Worm (Caenorhabditis elegans): Measurements from ENCODE around the gene K09H11.11.

The K09H11.11 gene

DNA sequence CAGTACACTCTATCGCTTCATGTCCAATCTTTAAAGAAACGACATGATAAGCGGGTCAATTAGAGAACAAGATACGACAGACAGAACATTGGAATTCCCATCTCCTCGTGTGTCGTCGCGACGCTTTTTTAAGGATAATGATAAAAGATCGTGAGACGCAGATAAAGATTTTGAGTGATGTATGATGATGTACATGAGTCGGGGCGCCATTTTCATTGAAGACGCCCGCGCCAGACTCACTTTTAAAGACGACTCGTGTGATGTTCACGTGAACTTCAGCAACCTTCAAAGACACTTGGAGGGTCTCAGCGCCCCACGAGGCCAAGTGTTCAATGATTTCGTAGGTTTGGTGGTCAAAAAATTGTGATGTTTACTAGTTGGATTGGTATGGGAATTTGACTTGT, 13.2 kb upstream of the K09H11.11 start:
- TF ChIP-seq sea-1 (GFP tag; conservative IDR thresholded peaks at IDR 0.05) (no peak), tra-4 (tag; optimal IDR thresholded peaks at IDR 0.05) (no peak), hnd-1 (tag; optimal IDR thresholded peaks at IDR 0.05) (no peak), flt-1 (GFP tag; IDR thresholded peaks at IDR 0.05) (no peak), ama-1 (optimal IDR thresholded peaks at IDR 0.05) (no peak), ceh-36 (tag; optimal IDR thresholded peaks at IDR 0.05) (no peak), B0310.2 (tag; optimal IDR thresholded peaks at IDR 0.05) (no peak), hmbx-1 (tag; optimal IDR thresholded peaks at IDR 0.05) (no peak), hmg-4 (GFP tag; optimal IDR thresholded peaks at IDR 0.05) (no peak), scrt-1 (GFP tag; IDR thresholded peaks at IDR 0.05) (no peak), tbx-11 (GFP tag; IDR thresholded peaks at IDR 0.05) (no peak), ceh-13 (GFP tag; optimal IDR thresholded peaks at IDR 0.05) (no peak), ets-7 (tag; optimal IDR thresholded peaks at IDR 0.05) (no peak), pes-1 (GFP tag; IDR thresholded peaks at IDR 0.05) (no peak), tbx-37 (GFP tag; conservative IDR thresholded peaks at IDR 0.05) (no peak), F13C5.2 (tag; optimal IDR thresholded peaks at IDR 0.05) (no peak), aly-1 (tag; optimal IDR thresholded peaks at IDR 0.05) (no peak)

DNA sequence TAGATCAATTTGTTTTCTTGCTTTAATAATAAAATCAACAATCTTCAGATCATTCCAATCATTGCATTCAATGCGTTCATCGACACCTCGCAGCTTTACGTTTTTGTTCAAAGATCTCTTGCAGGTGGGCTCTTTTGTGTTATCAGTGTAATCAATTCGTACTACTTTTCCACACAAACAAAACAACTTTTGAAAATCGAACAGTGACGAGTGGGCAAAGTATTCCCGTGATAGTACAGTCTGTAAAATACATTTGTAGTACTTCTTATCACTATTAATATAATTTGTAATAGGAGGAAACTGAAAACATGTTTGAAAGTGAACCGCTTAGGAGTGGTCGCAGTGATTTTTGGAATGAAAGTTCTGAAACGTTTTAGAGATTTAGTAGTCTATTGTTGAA, 10.0 kb upstream of the K09H11.11 start, which contains the start of gene pgph-2:
Gene pgph-2 (plus strand): TSS at position 47 of the 400 bp plus-strand sequence.
- TF ChIP-seq ets-7 (tag; optimal IDR thresholded peaks at IDR 0.05) (no peak), ceh-13 (GFP tag; optimal IDR thresholded peaks at IDR 0.05) (no peak), sea-1 (GFP tag; conservative IDR thresholded peaks at IDR 0.05) (no peak), aly-1 (tag; optimal IDR thresholded peaks at IDR 0.05) (no peak)

- TF ChIP-seq tbx-11 (GFP tag; IDR thresholded peaks at IDR 0.05) = no peak
Measured at ce11 chrV:5763787-5764186, 8.7 kb upstream of the K09H11.11 start, which contains the start of gene pgph-3. TSS of gene pgph-3 (minus strand) at chrV:5763846.

DNA sequence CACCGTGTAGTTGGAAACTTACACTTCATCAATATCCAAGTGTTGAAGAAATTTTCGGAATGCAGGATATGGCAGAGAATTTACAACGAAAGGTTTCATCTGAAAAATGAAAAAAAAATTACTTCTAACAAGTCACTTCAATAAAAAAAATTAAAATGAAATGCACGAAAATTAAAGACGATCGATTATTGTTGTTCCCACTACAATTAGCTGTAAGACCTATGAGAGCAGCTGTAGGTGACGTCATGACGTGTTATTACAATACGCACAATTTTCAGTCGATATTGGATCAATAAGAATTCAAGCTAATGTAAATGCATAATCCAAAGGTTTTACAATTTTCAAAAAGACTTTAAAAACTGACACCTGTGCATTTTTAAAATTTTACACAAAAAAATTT, 5.1 kb upstream of the K09H11.11 start, which contains the start of gene C53A3.1:
Gene C53A3.1 (minus strand): TSS at position 101 of the 400 bp plus-strand sequence.
- TF ChIP-seq ceh-36 (tag; optimal IDR thresholded peaks at IDR 0.05) (no peak), ceh-13 (GFP tag; optimal IDR thresholded peaks at IDR 0.05) (no peak), tra-4 (tag; optimal IDR thresholded peaks at IDR 0.05) (no peak), B0310.2 (tag; optimal IDR thresholded peaks at IDR 0.05) (no peak), flt-1 (GFP tag; IDR thresholded peaks at IDR 0.05) (no peak), hnd-1 (tag; optimal IDR thresholded peaks at IDR 0.05) (no peak), sea-1 (GFP tag; conservative IDR thresholded peaks at IDR 0.05) (no peak)

DNA sequence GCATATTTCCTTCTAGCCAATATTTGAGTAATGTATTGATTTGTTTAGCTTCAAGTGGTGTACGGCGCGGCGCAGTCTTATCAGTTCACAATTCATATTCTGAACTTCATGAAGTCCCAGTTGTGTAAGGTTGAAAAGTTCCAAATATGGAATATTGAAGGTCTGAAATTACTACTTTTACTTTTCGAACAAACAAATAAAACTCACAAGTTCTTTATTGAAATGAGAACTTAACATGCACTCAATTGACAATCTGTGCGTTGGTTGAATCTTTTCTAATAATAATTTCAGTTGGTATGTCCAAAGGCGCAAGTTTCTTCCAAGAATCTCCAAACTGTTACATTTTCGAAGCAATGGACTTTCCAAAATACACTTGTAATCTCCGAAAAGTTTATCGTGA, 3.7 kb upstream of the K09H11.11 start, which contains the start of gene C53A3.4:
Gene C53A3.4 (minus strand): TSS at position 101 of the 400 bp plus-strand sequence.
- TF ChIP-seq tbx-37 (GFP tag; conservative IDR thresholded peaks at IDR 0.05) = no peak
- no peak for TF ChIP-seq hmbx-1 (tag; optimal IDR thresholded peaks at IDR 0.05)
- TF ChIP-seq aly-1 (tag; optimal IDR thresholded peaks at IDR 0.05) = no peak
- TF ChIP-seq ets-7 (tag; optimal IDR thresholded peaks at IDR 0.05) = no peak
- TF ChIP-seq flt-1 (GFP tag; IDR thresholded peaks at IDR 0.05) = no peak

- TF ChIP-seq aly-1 (tag; optimal IDR thresholded peaks at IDR 0.05) (no peak), hmbx-1 (tag; optimal IDR thresholded peaks at IDR 0.05) (no peak)
Measured at ce11 chrV:5756193-5756592, 1.1 kb upstream of the K09H11.11 start, which contains the start of gene C53A3.3. TSS of gene C53A3.3 (plus strand) at chrV:5756493.

DNA sequence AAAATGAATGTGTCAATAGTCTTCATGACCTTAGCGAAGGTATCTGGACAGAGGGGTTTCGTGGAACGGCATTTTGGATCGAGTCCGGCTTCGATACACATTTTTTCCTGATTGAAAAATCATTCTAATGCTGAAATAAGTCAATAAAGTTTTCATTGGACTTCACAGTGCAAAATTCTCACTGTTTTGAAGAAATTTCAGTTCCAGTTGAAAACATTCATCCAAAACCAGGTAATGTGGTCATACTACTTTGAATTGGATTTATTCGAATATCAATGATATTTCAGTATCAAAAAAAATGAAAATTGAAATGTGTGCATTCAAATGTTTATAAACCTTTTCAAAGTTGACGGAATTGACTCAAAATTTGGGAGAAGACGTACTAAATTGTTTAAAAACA, 1.6 kb downstream of the K09H11.11 start, which contains the start of gene pgph-1:
Gene pgph-1 (minus strand): TSS at position 101 of the 400 bp plus-strand sequence.
- TF ChIP-seq F13C5.2 (tag; optimal IDR thresholded peaks at IDR 0.05) (no peak), ceh-13 (GFP tag; optimal IDR thresholded peaks at IDR 0.05) (no peak), ets-7 (tag; optimal IDR thresholded peaks at IDR 0.05) (no peak), flt-1 (GFP tag; IDR thresholded peaks at IDR 0.05) (no peak), tbx-11 (GFP tag; IDR thresholded peaks at IDR 0.05) (no peak), aly-1 (tag; optimal IDR thresholded peaks at IDR 0.05) (no peak)

DNA sequence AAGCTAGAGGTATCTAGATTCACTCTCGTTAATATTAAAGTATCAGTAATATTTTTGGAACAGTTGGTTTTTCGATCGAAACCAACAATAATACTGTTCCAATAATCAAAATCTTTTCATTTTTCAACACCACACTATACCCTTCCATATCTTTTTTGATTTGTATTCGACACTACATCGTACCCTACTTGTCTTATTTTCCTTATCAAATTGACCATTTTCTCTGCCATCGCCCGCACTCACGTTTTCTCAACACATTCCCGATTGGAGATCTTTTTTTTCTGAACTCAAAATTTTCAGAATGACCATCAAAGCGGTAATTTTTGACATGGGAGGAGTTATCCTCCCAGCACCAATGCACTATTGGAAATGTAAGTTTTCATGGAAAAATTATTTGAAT, 7.5 kb downstream of the K09H11.11 start, which contains the start of gene acds-10:
Gene acds-10 (plus strand): TSS at position 301 of the 400 bp plus-strand sequence.
- TF ChIP-seq F13C5.2 (tag; optimal IDR thresholded peaks at IDR 0.05) (no peak), hnd-1 (tag; optimal IDR thresholded peaks at IDR 0.05) (no peak), ceh-36 (tag; optimal IDR thresholded peaks at IDR 0.05) (no peak), aly-1 (tag; optimal IDR thresholded peaks at IDR 0.05) (no peak), flt-1 (GFP tag; IDR thresholded peaks at IDR 0.05) (no peak), pes-1 (GFP tag; IDR thresholded peaks at IDR 0.05) (no peak), ets-7 (tag; optimal IDR thresholded peaks at IDR 0.05) (no peak), tbx-37 (GFP tag; conservative IDR thresholded peaks at IDR 0.05) (no peak), scrt-1 (GFP tag; IDR thresholded peaks at IDR 0.05) (no peak), hmg-4 (GFP tag; optimal IDR thresholded peaks at IDR 0.05) (no peak)

DNA sequence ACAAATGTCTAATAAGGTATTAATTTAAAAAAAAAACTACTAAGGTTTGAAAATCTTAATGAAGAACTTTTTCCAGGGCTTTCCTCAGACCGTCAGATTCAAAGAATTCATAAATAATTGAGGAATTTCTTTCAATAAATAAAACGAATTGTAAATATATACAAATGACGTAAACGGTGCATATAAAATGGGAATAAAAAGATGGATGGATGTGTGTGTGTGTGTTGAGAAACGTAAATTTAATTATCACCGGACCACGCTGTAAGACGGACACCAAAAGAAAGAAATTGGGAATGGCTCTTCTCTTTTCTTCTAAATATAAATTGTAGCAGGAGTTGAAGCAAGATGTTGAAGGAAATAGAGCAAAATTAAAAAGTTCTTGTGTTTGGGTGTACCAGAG, 8.8 kb downstream of the K09H11.11 start:
- TF ChIP-seq hmbx-1 (tag; optimal IDR thresholded peaks at IDR 0.05) = no peak
- no peak for TF ChIP-seq ceh-13 (GFP tag; optimal IDR thresholded peaks at IDR 0.05)
- TF ChIP-seq B0310.2 (tag; optimal IDR thresholded peaks at IDR 0.05) = no peak
- TF ChIP-seq flt-1 (GFP tag; IDR thresholded peaks at IDR 0.05) = no peak
- no peak for TF ChIP-seq ets-7 (tag; optimal IDR thresholded peaks at IDR 0.05)
- no peak for TF ChIP-seq hnd-1 (tag; optimal IDR thresholded peaks at IDR 0.05)
- no peak for TF ChIP-seq scrt-1 (GFP tag; IDR thresholded peaks at IDR 0.05)
- TF ChIP-seq aly-1 (tag; optimal IDR thresholded peaks at IDR 0.05) = no peak
- TF ChIP-seq sea-1 (GFP tag; conservative IDR thresholded peaks at IDR 0.05) = no peak
- TF ChIP-seq F13C5.2 (tag; optimal IDR thresholded peaks at IDR 0.05) = no peak
- TF ChIP-seq pes-1 (GFP tag; IDR thresholded peaks at IDR 0.05) = no peak
